Fruit fly (Drosophila melanogaster): ENCODE data around the gene Kah.

dm6 chr3L:533807-534206 lies 55.3 kb downstream of the Kah start:
- no peak for TF ChIP-seq CG8478 (optimal IDR thresholded peaks at IDR 0.05)
- no peak for TF ChIP-seq CTCF (optimal IDR thresholded peaks at IDR 0.05)

All from S2 (cell line).